Fruit fly (Drosophila melanogaster) S2 (cell line): ENCODE measurements around the gene CG9109.

Source experiments
- CG8478 ChIP-seq: fragments of >200 bp; optimal IDR thresholded peaks from 2 replicates; lab custom pipeline; 2018
- CTCF ChIP-seq, 2 experiments: fragments of >200 bp; optimal IDR thresholded peaks; 2 replicates each; lab custom pipeline; 2018

DNA sequence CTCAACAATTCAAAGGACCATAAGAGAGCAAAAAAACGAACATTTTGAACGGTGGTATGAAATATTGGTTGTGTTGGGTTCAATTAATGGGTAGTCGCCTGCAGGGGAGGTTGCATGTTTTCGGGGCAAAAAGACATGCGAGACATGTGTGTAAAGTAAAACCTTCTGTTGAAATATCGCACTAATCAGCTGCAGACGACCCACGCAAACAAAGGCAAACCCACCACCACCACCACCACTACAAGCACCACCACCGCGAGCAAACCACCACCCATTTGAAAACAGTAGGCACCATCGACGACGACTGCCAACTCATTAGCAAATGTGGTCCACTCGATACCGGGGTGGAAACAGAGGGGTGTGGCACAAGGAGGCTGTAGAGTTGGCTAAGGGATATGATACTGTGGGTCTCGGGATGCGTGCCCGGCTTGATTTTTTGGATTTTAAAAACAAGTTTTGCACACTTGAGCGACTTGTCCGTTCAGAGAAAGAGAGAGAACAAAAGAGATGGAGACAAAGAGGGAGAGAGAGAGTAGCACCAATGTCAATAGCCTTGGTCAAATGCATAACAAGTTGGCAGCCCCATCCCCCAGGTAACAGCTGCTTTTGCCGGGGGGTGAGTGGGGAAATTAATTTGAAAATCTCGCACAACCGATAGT lies 57.0 kb downstream of the CG9109 start:
- TF ChIP-seq CG8478 (lab: Kevin White, UChicago): no peak
- no peak for TF ChIP-seq CTCF (optimal IDR thresholded peaks at IDR 0.05; lab: Kevin White, UChicago)
